Worm (Caenorhabditis elegans) whole organism, L1 larva: ENCODE measurements around the gene C17G10.13.

Experiments used
- C04F5.9 ChIP-seq: sonication (generic microtip); optimal IDR thresholded peaks from 2 replicates; lab custom pipeline; 2016; ENCODE audit warnings: missing genetic modification characterization, missing compliant biosample characterization
- C16A3.4 ChIP-seq: fragments of 150-350 bp; optimal IDR thresholded peaks from 2 replicates; lab custom pipeline; 2014; ENCODE audit warnings: missing biosample characterization, missing genetic modification characterization
- C34B4.2 ChIP-seq: sonication (generic microtip); optimal IDR thresholded peaks from 2 replicates; lab custom pipeline; 2017; ENCODE audit warnings: mild to moderate bottlenecking, missing genetic modification characterization, missing compliant biosample characterization
- Y116A8C.19 ChIP-seq: sonication (generic microtip); optimal IDR thresholded peaks from 2 replicates; lab custom pipeline; 2016; ENCODE audit warnings: missing compliant biosample characterization, missing genetic modification characterization, borderline replicate concordance
- alr-1 ChIP-seq: fragments of 200-800 bp; sonication (Bioruptor generic); optimal IDR thresholded peaks from 2 replicates; lab custom pipeline; 2018; ENCODE audit warnings: borderline replicate concordance, mild to moderate bottlenecking, missing genetic modification characterization, missing compliant biosample characterization
- blmp-1 ChIP-seq: fragments of 150-350 bp; optimal IDR thresholded peaks from 2 replicates; lab custom pipeline; 2014; ENCODE audit warnings: missing biosample characterization, missing genetic modification characterization
- ceh-90 ChIP-seq: sonication (generic microtip); optimal IDR thresholded peaks from 2 replicates; lab custom pipeline; 2016; ENCODE audit warnings: missing genetic modification characterization, missing compliant biosample characterization
- ces-1 ChIP-seq: fragments of 150-350 bp; optimal IDR thresholded peaks from 2 replicates; lab custom pipeline; 2014; ENCODE audit warnings: missing biosample characterization, missing genetic modification reagents, missing genetic modification characterization
- dpl-1 ChIP-seq, 3 experiments: fragments of 150-350 bp in 2 of 3; sonication (generic microtip) in 1 of 3; optimal IDR thresholded peaks; 2 replicates each; lab custom pipeline; 2014 to 2017; ENCODE audit warnings: missing biosample characterization in 3 of 3, missing genetic modification characterization in 3 of 3, missing genetic modification reagents in 3 of 3
- dsc-1 ChIP-seq: sonication (generic microtip); optimal IDR thresholded peaks from 2 replicates; lab custom pipeline; 2016; ENCODE audit warnings: mild to moderate bottlenecking, missing genetic modification characterization, missing compliant biosample characterization
- efl-3 ChIP-seq: fragments of 200-800 bp; sonication (Bioruptor generic); optimal IDR thresholded peaks from 2 replicates; lab custom pipeline; 2018; ENCODE audit warnings: mild to moderate bottlenecking, missing genetic modification characterization, missing compliant biosample characterization
- egl-13 ChIP-seq: sonication (generic microtip); optimal IDR thresholded peaks from 2 replicates; lab custom pipeline; 2016; ENCODE audit warnings: missing genotype, missing genetic modification reagents, missing genetic modification characterization, missing compliant biosample characterization
- elt-3 ChIP-seq, 6 experiments: fragments of 150-350 bp in 1 of 6; sonication (generic microtip); optimal IDR thresholded peaks; 2 replicates each; lab custom pipeline; 2017 to 2018; ENCODE audit warnings: missing biosample characterization in 6 of 6, missing genetic modification characterization in 6 of 6, inconsistent platforms in 1 of 6
- fkh-4 ChIP-seq: sonication (generic microtip); optimal IDR thresholded peaks from 2 replicates; lab custom pipeline; 2016; ENCODE audit warnings: missing compliant biosample characterization, missing genetic modification characterization, borderline replicate concordance
- fkh-8 ChIP-seq: sonication (generic microtip); optimal IDR thresholded peaks from 2 replicates; lab custom pipeline; 2016; ENCODE audit warnings: mild to moderate bottlenecking, missing genetic modification characterization, missing compliant biosample characterization
- fos-1 ChIP-seq: fragments of 150-350 bp; optimal IDR thresholded peaks from 2 replicates; lab custom pipeline; 2014; ENCODE audit warnings: missing biosample characterization, missing genetic modification characterization
- grh-1 ChIP-seq: fragments of 200-800 bp; sonication (Bioruptor generic); IDR thresholded peaks from 2 replicates; pipeline ENCODE4 v1.3.6; 2022; ENCODE audit warnings: missing genetic modification reagents, missing genetic modification characterization, missing compliant biosample characterization
- hlh-17 ChIP-seq: fragments of 200-800 bp; sonication (Bioruptor generic); optimal IDR thresholded peaks from 2 replicates; lab custom pipeline; 2018; ENCODE audit warnings: missing genetic modification characterization, mild to moderate bottlenecking, missing compliant biosample characterization, moderate library complexity, borderline replicate concordance
- hpl-2 ChIP-seq: fragments of 150-350 bp; optimal IDR thresholded peaks from 2 replicates; lab custom pipeline; 2014; ENCODE audit warnings: missing biosample characterization, missing genetic modification reagents, missing genetic modification characterization
- isw-1 ChIP-seq: fragments of 200-800 bp; sonication (Bioruptor generic); IDR thresholded peaks from 2 replicates; pipeline ENCODE4 v1.3.6; 2022; ENCODE audit warnings: missing genetic modification characterization, missing compliant biosample characterization
- lin-13 ChIP-seq: fragments of 150-350 bp; optimal IDR thresholded peaks from 2 replicates; lab custom pipeline; 2014; ENCODE audit warnings: missing biosample characterization, missing genetic modification reagents, missing genetic modification characterization
- lin-35 ChIP-seq, 2 experiments: fragments of 150-350 bp; optimal IDR thresholded peaks; 2 replicates each; lab custom pipeline; 2014; ENCODE audit warnings: missing biosample characterization in 2 of 2, missing genetic modification characterization in 2 of 2, missing genetic modification reagents in 2 of 2
- lsy-2 ChIP-seq, 2 experiments: fragments of 150-350 bp; optimal IDR thresholded peaks; 2 replicates each; lab custom pipeline; 2014; ENCODE audit warnings: missing biosample characterization in 2 of 2, missing genetic modification characterization in 2 of 2
- mdl-1 ChIP-seq, 2 experiments: fragments of 150-350 bp; optimal IDR thresholded peaks; 2 replicates each; lab custom pipeline; 2014 to 2017; ENCODE audit warnings: missing biosample characterization in 2 of 2, missing genetic modification characterization in 2 of 2, inconsistent platforms in 1 of 2
- nhr-11 ChIP-seq: fragments of 150-350 bp; optimal IDR thresholded peaks from 2 replicates; lab custom pipeline; 2014; ENCODE audit warnings: missing biosample characterization, missing genetic modification characterization
- nhr-12 ChIP-seq: sonication (generic microtip); optimal IDR thresholded peaks from 2 replicates; lab custom pipeline; 2017; ENCODE audit warnings: missing biosample characterization, missing genetic modification characterization
- nhr-19 ChIP-seq: fragments of 200-800 bp; sonication (Bioruptor generic); conservative IDR thresholded peaks from 2 replicates; pipeline ENCODE4 v1.3.6; 2022; ENCODE audit warnings: missing genetic modification characterization, missing compliant biosample characterization
- nhr-28 ChIP-seq: fragments of 150-350 bp; optimal IDR thresholded peaks from 2 replicates; lab custom pipeline; 2014; ENCODE audit warnings: missing biosample characterization, missing genetic modification characterization
- nhr-47 ChIP-seq: sonication (generic microtip); optimal IDR thresholded peaks from 2 replicates; lab custom pipeline; 2016; ENCODE audit warnings: mild to moderate bottlenecking, missing genetic modification characterization, moderate library complexity, missing compliant biosample characterization
- nhr-71 ChIP-seq: sonication (generic microtip); optimal IDR thresholded peaks from 2 replicates; lab custom pipeline; 2016; ENCODE audit warnings: mild to moderate bottlenecking, missing genetic modification characterization, moderate library complexity, missing compliant biosample characterization
- nhr-76 ChIP-seq: sonication (generic microtip); optimal IDR thresholded peaks from 2 replicates; lab custom pipeline; 2017; ENCODE audit warnings: missing biosample characterization, missing genetic modification characterization
- nhr-77 ChIP-seq: fragments of 150-350 bp; optimal IDR thresholded peaks from 2 replicates; lab custom pipeline; 2014; ENCODE audit warnings: missing biosample characterization, missing genetic modification characterization
- nhr-90 ChIP-seq: sonication (generic microtip); optimal IDR thresholded peaks from 2 replicates; lab custom pipeline; 2016; ENCODE audit warnings: mild to moderate bottlenecking, missing genetic modification characterization, missing compliant biosample characterization; ENCODE audit not compliant: poor library complexity
- pag-3 ChIP-seq: sonication (generic microtip); optimal IDR thresholded peaks from 2 replicates; lab custom pipeline; 2017; ENCODE audit warnings: missing genetic modification characterization, mild to moderate bottlenecking, missing compliant biosample characterization, antibody characterized with exemption, borderline replicate concordance; ENCODE audit not compliant: insufficient read depth
- pqm-1 ChIP-seq: sonication (generic microtip); optimal IDR thresholded peaks from 3 replicates; lab custom pipeline; 2017; ENCODE audit warnings: missing biosample characterization, missing genetic modification characterization
- snu-23 ChIP-seq: sonication (generic microtip); optimal IDR thresholded peaks from 2 replicates; lab custom pipeline; 2016; ENCODE audit warnings: missing genetic modification characterization, missing compliant biosample characterization
- sptf-1 ChIP-seq: fragments of 150-350 bp; optimal IDR thresholded peaks from 2 replicates; lab custom pipeline; 2014; ENCODE audit warnings: missing biosample characterization, missing genetic modification characterization
- sup-37 ChIP-seq: fragments of 200-800 bp; sonication (Bioruptor generic); optimal IDR thresholded peaks from 2 replicates; lab custom pipeline; 2018; ENCODE audit warnings: mild to moderate bottlenecking, missing genetic modification characterization, missing compliant biosample characterization
- tlp-1 ChIP-seq: fragments of 150-350 bp; optimal IDR thresholded peaks from 2 replicates; lab custom pipeline; 2014; ENCODE audit warnings: missing biosample characterization, missing genetic modification characterization
- unc-130 ChIP-seq: fragments of 150-350 bp; optimal IDR thresholded peaks from 2 replicates; lab custom pipeline; 2017; ENCODE audit warnings: missing biosample characterization, missing genetic modification characterization, inconsistent platforms
- unc-30 ChIP-seq: sonication (generic microtip); optimal IDR thresholded peaks from 2 replicates; lab custom pipeline; 2017; ENCODE audit warnings: missing biosample characterization, missing genetic modification characterization
- unc-86 ChIP-seq: sonication (generic microtip); optimal IDR thresholded peaks from 2 replicates; lab custom pipeline; 2016; ENCODE audit warnings: missing genetic modification characterization, missing compliant biosample characterization
- unc-98 ChIP-seq: fragments of 200-800 bp; sonication (Bioruptor generic); IDR thresholded peaks from 2 replicates; pipeline ENCODE4 v1.3.6; 2022; ENCODE audit warnings: missing genetic modification characterization, missing compliant biosample characterization
- zag-1 ChIP-seq: fragments of 150-350 bp; optimal IDR thresholded peaks from 2 replicates; lab custom pipeline; 2014; ENCODE audit warnings: missing biosample characterization, missing genetic modification characterization
- ztf-11 ChIP-seq, 2 experiments: sonication (generic microtip); optimal IDR thresholded peaks; 2 replicates each; lab custom pipeline; 2016 to 2017; ENCODE audit warnings: missing genetic modification characterization in 2 of 2, missing biosample characterization in 1 of 2, missing compliant biosample characterization in 1 of 2

Gene C17G10.13

ce11 chrII:5599326-5600044 is 9.9 kb upstream of the C17G10.13 start, which contains the start of gene C17G10.10 (continued):
- TF ChIP-seq alr-1 (tag; lab: Kevin White, UChicago), result no peak
- TF ChIP-seq lin-13, result peak; percentile 57
- peak; percentile 72 for TF ChIP-seq grh-1 (GFP tag; lab: Robert Waterston, UW)
- TF ChIP-seq mdl-1 (tag; optimal IDR thresholded peaks at IDR 0.05; lab: Kevin White, UChicago), result peak in 1 of 2 experiments; percentile 82
- peak; percentile 93 for TF ChIP-seq nhr-90 (tag; lab: Kevin White, UChicago)
- TF ChIP-seq snu-23 (GFP tag; lab: Kevin White, UChicago), result peak; percentile 86
- no peak for TF ChIP-seq nhr-76 (tag; lab: Kevin White, UChicago)
- peak; percentile 4 for TF ChIP-seq efl-3 (GFP tag; lab: Kevin White, UChicago)
- peak; percentile 89 for TF ChIP-seq nhr-71
- peak; percentile 60 for TF ChIP-seq unc-130 (tag; lab: Kevin White, UChicago)
- TF ChIP-seq zag-1 (tag; lab: Kevin White, UChicago), result no peak
- TF ChIP-seq nhr-19 (GFP tag; lab: Robert Waterston, UW), result peak; percentile 88
- no peak for TF ChIP-seq sptf-1 (tag; lab: Kevin White, UChicago)
- TF ChIP-seq nhr-47 (tag; lab: Kevin White, UChicago), result peak; percentile 86
- no peak for TF ChIP-seq nhr-28
- TF ChIP-seq Y116A8C.19 (tag; lab: Kevin White, UChicago), result no peak
- no peak for TF ChIP-seq ces-1
- TF ChIP-seq C16A3.4, result peak; percentile 45
- peak; percentile 75 for TF ChIP-seq sup-37 (GFP tag; lab: Kevin White, UChicago)
- peak; percentile 52 for TF ChIP-seq nhr-77 (tag; lab: Kevin White, UChicago)
- TF ChIP-seq C34B4.2 (tag; lab: Kevin White, UChicago), result no peak
- TF ChIP-seq dsc-1, result peak; percentile 77
- TF ChIP-seq fos-1 (tag; lab: Kevin White, UChicago), result peak; percentile 65
- TF ChIP-seq fkh-4 (tag; lab: Kevin White, UChicago), result no peak
- TF ChIP-seq unc-30 (tag; lab: Kevin White, UChicago), result no peak
- peak; percentile 35 for TF ChIP-seq nhr-11 (tag; lab: Kevin White, UChicago)
- TF ChIP-seq pqm-1 (tag; lab: Kevin White, UChicago), result no peak
- TF ChIP-seq hpl-2 (GFP tag; lab: Kevin White, UChicago), result peak; percentile 57
- no peak for TF ChIP-seq fkh-8 (tag; lab: Kevin White, UChicago)
- TF ChIP-seq egl-13 (tag; lab: Kevin White, UChicago), result peak; percentile 6
- no peak for TF ChIP-seq pag-3 (tag; lab: Kevin White, UChicago)
- TF ChIP-seq dpl-1 (GFP tag; optimal IDR thresholded peaks at IDR 0.05; lab: Kevin White, UChicago), result peak; percentile 35 to 55 (median 40)
- peak in 5 of 6 experiments; percentile 3 to 79 (median 48) for TF ChIP-seq elt-3 (tag; optimal IDR thresholded peaks at IDR 0.05; lab: Kevin White, UChicago)
- no peak; the same call in 1 of the 2 replicates for TF ChIP-seq isw-1
- no peak for TF ChIP-seq nhr-12 (tag; lab: Kevin White, UChicago)

ce11 chrII:5596247-5596646 is 6.7 kb upstream of the C17G10.13 start, which contains the start of gene C17G10.1:
C17G10.1 (plus strand) TSS chrII:5596547.
- TF ChIP-seq C34B4.2 (tag; lab: Kevin White, UChicago), result no peak
- TF ChIP-seq blmp-1 (tag; lab: Kevin White, UChicago), result no peak
- no peak for TF ChIP-seq tlp-1 (tag; lab: Kevin White, UChicago)
- no peak for TF ChIP-seq unc-86 (tag; lab: Kevin White, UChicago)
- no peak for TF ChIP-seq ceh-90
- no peak for TF ChIP-seq Y116A8C.19 (tag; lab: Kevin White, UChicago)
- TF ChIP-seq nhr-11 (tag; lab: Kevin White, UChicago), result no peak
- no peak for TF ChIP-seq C04F5.9 (tag; lab: Kevin White, UChicago)
- TF ChIP-seq unc-98 (GFP tag; lab: Robert Waterston, UW), result no peak
- TF ChIP-seq lsy-2 (tag; optimal IDR thresholded peaks at IDR 0.05; lab: Kevin White, UChicago), result no peak
- no peak for TF ChIP-seq ztf-11 (tag; optimal IDR thresholded peaks at IDR 0.05; lab: Kevin White, UChicago)
- no peak for TF ChIP-seq alr-1 (tag; lab: Kevin White, UChicago)
- no peak for TF ChIP-seq hlh-17 (GFP tag; lab: Kevin White, UChicago)
- no peak for TF ChIP-seq nhr-47 (tag; lab: Kevin White, UChicago)
- TF ChIP-seq lin-35 (GFP tag; optimal IDR thresholded peaks at IDR 0.05; lab: Kevin White, UChicago), result no peak
- no peak for TF ChIP-seq fkh-4 (tag; lab: Kevin White, UChicago)
- no peak for TF ChIP-seq nhr-71
- TF ChIP-seq pag-3 (tag; lab: Kevin White, UChicago), result no peak
